Fruit fly (Drosophila melanogaster) whole organism, embryonic: Measurements from ENCODE around the gene CG43055.

Source experiments
- CG10274 ChIP-seq: fragments of 200-800 bp; sonication (Bioruptor generic); optimal IDR thresholded peaks from 3 replicates; lab custom pipeline; 2017; ENCODE audit warnings: missing biosample characterization, mild to moderate bottlenecking, missing genetic modification characterization
- CG10431 ChIP-seq: fragments of 200-800 bp; sonication (Bioruptor generic); optimal IDR thresholded peaks from 3 replicates; lab custom pipeline; 2018; ENCODE audit warnings: missing biosample characterization, mild to moderate bottlenecking, missing genetic modification characterization
- CG10959 ChIP-seq: fragments of 200-800 bp; sonication (Bioruptor generic); IDR thresholded peaks from 2 replicates; pipeline ENCODE4 v1.3.6; 2022; ENCODE audit warnings: missing biosample characterization, missing genetic modification characterization
- CG12104 ChIP-seq: fragments of 200-800 bp; sonication (Bioruptor generic); optimal IDR thresholded peaks from 3 replicates; lab custom pipeline; 2016; ENCODE audit warnings: missing biosample characterization, missing genetic modification characterization
- CG12769 ChIP-seq: fragments of 200-800 bp; sonication (Bioruptor generic); optimal IDR thresholded peaks from 2 replicates; lab custom pipeline; 2019; ENCODE audit warnings: missing biosample characterization, mild to moderate bottlenecking, missing genetic modification characterization, moderate library complexity
- CG15269 ChIP-seq: fragments of 200-800 bp; sonication (Bioruptor generic); optimal IDR thresholded peaks from 2 replicates; lab custom pipeline; 2018; ENCODE audit warnings: missing biosample characterization, mild to moderate bottlenecking, missing genetic modification characterization, moderate library complexity
- CG15479 ChIP-seq: fragments of 200-800 bp; sonication (Bioruptor generic); optimal IDR thresholded peaks from 3 replicates; lab custom pipeline; 2019; ENCODE audit warnings: missing biosample characterization, mild to moderate bottlenecking, missing genetic modification characterization, moderate library complexity
- CG17568 ChIP-seq: fragments of 200-800 bp; sonication (Bioruptor generic); optimal IDR thresholded peaks from 2 replicates; lab custom pipeline; 2018; ENCODE audit warnings: missing biosample characterization, mild to moderate bottlenecking, missing genetic modification characterization, moderate library complexity
- CG17612 ChIP-seq: fragments of 200-800 bp; sonication (Bioruptor generic); IDR thresholded peaks from 2 replicates; pipeline ENCODE4 v1.3.6; 2022; ENCODE audit warnings: missing biosample characterization, missing genetic modification characterization
- CG17802 ChIP-seq: fragments of 200-800 bp; sonication (Bioruptor generic); optimal IDR thresholded peaks from 2 replicates; lab custom pipeline; 2018; ENCODE audit warnings: missing biosample characterization, mild to moderate bottlenecking, missing genetic modification characterization, moderate library complexity
- CG18262 ChIP-seq: fragments of 200-800 bp; optimal IDR thresholded peaks from 3 replicates; lab custom pipeline; 2019; ENCODE audit warnings: missing biosample characterization, mild to moderate bottlenecking, missing genetic modification characterization, moderate library complexity
- CG2889 ChIP-seq: fragments of 200-800 bp; sonication (Bioruptor generic); IDR thresholded peaks from 3 replicates; pipeline ENCODE4 v1.3.6; 2022; ENCODE audit warnings: missing biosample characterization, missing genetic modification characterization
- CG3065 ChIP-seq: fragments of 200-800 bp; sonication (Bioruptor generic); optimal IDR thresholded peaks from 2 replicates; lab custom pipeline; 2016; ENCODE audit warnings: missing biosample characterization, missing genetic modification characterization
- CG3838 ChIP-seq: fragments of 200-800 bp; sonication (Bioruptor generic); optimal IDR thresholded peaks from 3 replicates; lab custom pipeline; 2016; ENCODE audit warnings: missing biosample characterization, missing genetic modification characterization
- CG3847 ChIP-seq: fragments of 200-800 bp; sonication (Bioruptor generic); IDR thresholded peaks from 2 replicates; pipeline ENCODE4 v1.3.6; 2022; ENCODE audit warnings: missing biosample characterization, missing genetic modification characterization
- CG42726 ChIP-seq: fragments of 200-800 bp; sonication (Bioruptor generic); IDR thresholded peaks from 2 replicates; pipeline ENCODE4 v1.3.6; 2022; ENCODE audit warnings: missing biosample characterization, missing genetic modification characterization; ENCODE audit not compliant: partially characterized antibody
- CG4328 ChIP-seq: fragments of 200-800 bp; sonication (Bioruptor generic); optimal IDR thresholded peaks from 3 replicates; lab custom pipeline; 2017; ENCODE audit warnings: missing biosample characterization, missing genetic modification reagents, missing genetic modification characterization
- CG4854 ChIP-seq: fragments of 200-800 bp; sonication (Bioruptor generic); optimal IDR thresholded peaks from 2 replicates; lab custom pipeline; 2016; ENCODE audit warnings: missing biosample characterization, missing genetic modification characterization, inconsistent platforms
- CG7271 ChIP-seq: fragments of 200-800 bp; sonication (Bioruptor generic); optimal IDR thresholded peaks from 2 replicates; lab custom pipeline; 2018; ENCODE audit warnings: missing biosample characterization, mild to moderate bottlenecking, missing genetic modification characterization, moderate library complexity
- Dbx ChIP-seq: fragments of 200-800 bp; sonication (Bioruptor generic); IDR thresholded peaks from 3 replicates; pipeline ENCODE4 v1.3.6; 2022; ENCODE audit warnings: missing biosample characterization, missing genetic modification characterization
- Dek ChIP-seq: fragments of 200-800 bp; sonication (Bioruptor generic); optimal IDR thresholded peaks from 3 replicates; lab custom pipeline; 2019; ENCODE audit warnings: missing biosample characterization, mild to moderate bottlenecking, missing genetic modification characterization, moderate library complexity
- Dp ChIP-seq: fragments of 200-800 bp; sonication (Bioruptor generic); optimal IDR thresholded peaks from 2 replicates; lab custom pipeline; 2018; ENCODE audit warnings: missing biosample characterization, mild to moderate bottlenecking, missing genetic modification characterization, moderate library complexity
- ERR ChIP-seq: fragments of 200-800 bp; sonication (Bioruptor generic); optimal IDR thresholded peaks from 2 replicates; lab custom pipeline; 2016; ENCODE audit warnings: missing biosample characterization, missing genetic modification characterization
- Elba2 ChIP-seq: fragments of 200-800 bp; sonication (Bioruptor generic); optimal IDR thresholded peaks from 3 replicates; lab custom pipeline; 2016; ENCODE audit warnings: missing biosample characterization, missing genetic modification characterization
- GATAe ChIP-seq: fragments of 200-800 bp; sonication (Bioruptor generic); conservative IDR thresholded peaks from 2 replicates; pipeline ENCODE4 v1.3.6; 2022; ENCODE audit warnings: missing biosample characterization, missing genetic modification characterization
- H2.0 ChIP-seq: fragments of 200-800 bp; sonication (Bioruptor generic); IDR thresholded peaks from 2 replicates; pipeline ENCODE4 v1.3.6; 2022; ENCODE audit warnings: missing biosample characterization, missing genetic modification characterization
- Hmx ChIP-seq: fragments of 200-800 bp; sonication (Bioruptor generic); optimal IDR thresholded peaks from 2 replicates; lab custom pipeline; 2016; ENCODE audit warnings: missing biosample characterization, missing genetic modification characterization
- Hr3 ChIP-seq: fragments of 200-800 bp; sonication (Bioruptor generic); optimal IDR thresholded peaks from 3 replicates; lab custom pipeline; 2016; ENCODE audit warnings: missing biosample characterization, missing genetic modification characterization
- Jarid2 ChIP-seq: fragments of 200-800 bp; sonication (Bioruptor generic); optimal IDR thresholded peaks from 3 replicates; lab custom pipeline; 2017; ENCODE audit warnings: mild to moderate bottlenecking, missing biosample characterization, missing genetic modification reagents, missing genetic modification characterization
- Lpt ChIP-seq: fragments of >200 bp; optimal IDR thresholded peaks from 2 replicates; lab custom pipeline; 2018; ENCODE audit warnings: missing biosample characterization, missing genetic modification characterization
- Med ChIP-seq: fragments of 200-800 bp; sonication (Bioruptor generic); peaks from one replicate; lab custom pipeline; 2016; ENCODE audit warnings: missing biosample characterization, missing genetic modification characterization, mild to moderate bottlenecking, inconsistent platforms, moderate library complexity
- Oli ChIP-seq: fragments of 200-800 bp; sonication (Bioruptor generic); optimal IDR thresholded peaks from 2 replicates; lab custom pipeline; 2018; ENCODE audit warnings: missing biosample characterization, mild to moderate bottlenecking, missing genetic modification characterization, moderate library complexity
- Opbp ChIP-seq: fragments of 200-800 bp; sonication (Bioruptor generic); IDR thresholded peaks from 3 replicates; pipeline ENCODE4 v1.3.6; 2022; ENCODE audit warnings: missing biosample characterization, missing genetic modification characterization; ENCODE audit not compliant: partially characterized antibody
- Optix ChIP-seq: fragments of 200-800 bp; sonication (Bioruptor generic); IDR thresholded peaks from 3 replicates; pipeline ENCODE4 v1.3.6; 2022; ENCODE audit warnings: missing biosample characterization, missing genetic modification characterization
- Trl ChIP-seq, 3 experiments: fragments of >200 bp in 2 of 3; fragments of 200-800 bp in 1 of 3; sonication (Bioruptor generic) in 1 of 3; optimal IDR thresholded peaks; 2 replicates in 1 of 3; 3 replicates in 2 of 3; lab custom pipeline; 2016 to 2017; ENCODE audit warnings: missing biosample characterization in 1 of 3, missing genetic modification characterization in 1 of 3
- ap ChIP-seq: fragments of 200-800 bp; sonication (Bioruptor generic); IDR thresholded peaks from 2 replicates; pipeline ENCODE4 v1.3.6; 2022; ENCODE audit warnings: missing biosample characterization, missing genetic modification characterization
- ash1 ChIP-seq: fragments of 200-800 bp; sonication (Bioruptor generic); optimal IDR thresholded peaks from 2 replicates; lab custom pipeline; 2018; ENCODE audit warnings: missing biosample characterization, mild to moderate bottlenecking, missing genetic modification characterization
- bbx ChIP-seq: fragments of 200-800 bp; sonication (Bioruptor generic); IDR thresholded peaks from 2 replicates; pipeline ENCODE4 v1.3.6; 2022; ENCODE audit warnings: missing biosample characterization, missing genetic modification characterization; ENCODE audit not compliant: partially characterized antibody
- dimm ChIP-seq: fragments of 200-800 bp; sonication (Bioruptor generic); IDR thresholded peaks from 2 replicates; pipeline ENCODE4 v1.3.6; 2022; ENCODE audit warnings: missing biosample characterization, missing genetic modification characterization
- grau ChIP-seq: fragments of 200-800 bp; optimal IDR thresholded peaks from 3 replicates; lab custom pipeline; 2019; ENCODE audit warnings: missing biosample characterization, mild to moderate bottlenecking, missing genetic modification characterization, moderate library complexity
- lab ChIP-seq: fragments of 200-800 bp; sonication (Bioruptor generic); optimal IDR thresholded peaks from 3 replicates; lab custom pipeline; 2017; ENCODE audit warnings: missing biosample characterization, missing genetic modification characterization, mild to moderate bottlenecking, moderate library complexity, missing genetic modification reagents
- lilli ChIP-seq: fragments of 200-800 bp; sonication (Bioruptor generic); optimal IDR thresholded peaks from 3 replicates; lab custom pipeline; 2016; ENCODE audit warnings: missing biosample characterization, missing genetic modification characterization
- nom ChIP-seq: fragments of 200-800 bp; sonication (Bioruptor generic); optimal IDR thresholded peaks from 2 replicates; lab custom pipeline; 2017; ENCODE audit warnings: missing biosample characterization, missing genetic modification characterization, mild to moderate bottlenecking, moderate library complexity, missing genetic modification reagents
- odd ChIP-seq: fragments of 200-800 bp; sonication (Bioruptor generic); optimal IDR thresholded peaks from 2 replicates; lab custom pipeline; 2017; ENCODE audit warnings: missing biosample characterization, mild to moderate bottlenecking, missing genetic modification characterization
- onecut ChIP-seq: fragments of 200-800 bp; sonication (Bioruptor generic); IDR thresholded peaks from 2 replicates; pipeline ENCODE4 v1.3.6; 2022; ENCODE audit warnings: missing biosample characterization, missing genetic modification characterization
- sim ChIP-seq: fragments of 200-800 bp; sonication (Bioruptor generic); IDR thresholded peaks from 2 replicates; pipeline ENCODE4 v1.3.6; 2022; ENCODE audit warnings: missing biosample characterization, missing genetic modification characterization
- usp ChIP-seq: fragments of >200 bp; optimal IDR thresholded peaks from 2 replicates; lab custom pipeline; 2017; ENCODE audit warnings: missing biosample characterization, missing genetic modification characterization
- vvl ChIP-seq: fragments of 200-800 bp; sonication (Bioruptor generic); IDR thresholded peaks from 2 replicates; pipeline ENCODE4 v1.3.6; 2022; ENCODE audit warnings: missing biosample characterization, missing genetic modification characterization
- wek ChIP-seq: fragments of 200-800 bp; sonication (Bioruptor generic); optimal IDR thresholded peaks from 3 replicates; lab custom pipeline; 2018; ENCODE audit warnings: missing biosample characterization, mild to moderate bottlenecking, missing genetic modification characterization, moderate library complexity
- wor ChIP-seq: fragments of 200-800 bp; sonication (Bioruptor generic); IDR thresholded peaks from 2 replicates; pipeline ENCODE4 v1.3.6; 2022; ENCODE audit warnings: missing biosample characterization, missing genetic modification characterization
- zen ChIP-seq: fragments of 200-800 bp; sonication (Bioruptor generic); optimal IDR thresholded peaks from 3 replicates; lab custom pipeline; 2018; ENCODE audit warnings: missing biosample characterization, mild to moderate bottlenecking, missing genetic modification characterization, moderate library complexity

CG43055 gene

DNA sequence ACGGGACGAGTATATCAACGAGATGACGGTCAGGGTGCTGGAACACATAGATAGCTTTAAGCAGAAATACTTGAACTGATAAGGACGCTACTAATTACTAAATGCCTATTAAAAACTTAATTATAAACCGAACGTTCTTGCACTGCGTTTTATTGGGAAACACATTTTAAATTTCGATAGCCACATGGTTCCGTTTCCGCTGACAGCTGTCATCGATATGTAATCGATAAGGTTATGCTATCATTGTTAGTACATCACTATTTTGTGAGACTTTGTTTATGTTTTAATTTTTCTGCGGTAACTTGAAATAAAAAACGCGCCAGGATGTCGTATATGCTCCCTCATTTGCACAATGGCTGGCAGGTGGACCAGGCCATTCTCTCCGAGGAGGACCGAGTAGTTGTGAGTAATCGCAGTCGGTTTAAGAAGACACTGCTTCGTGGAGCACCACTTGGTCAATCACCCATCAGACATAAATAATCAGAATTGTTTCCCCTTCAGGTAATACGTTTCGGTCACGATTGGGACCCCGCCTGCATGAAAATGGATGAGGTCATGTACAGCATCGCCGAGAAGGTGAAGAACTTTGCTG is 7.8 kb upstream of the CG43055 start, which contains the start of gene Dim1 (continued):
- TF ChIP-seq zen (tag; lab: Kevin White, UChicago) (no peak), CG15269 (tag; lab: Kevin White, UChicago) (no peak), CG42726 (GFP tag; lab: Robert Waterston, UW) (no peak), CG17612 (no peak), grau (tag; lab: Kevin White, UChicago) (no peak), Lpt (GFP tag; lab: Kevin White, UChicago) (no peak), CG4854 (no peak), CG10431 (GFP tag; lab: Kevin White, UChicago) (no peak), CG10959 (GFP tag; lab: Robert Waterston, UW) (no peak), Jarid2 (GFP tag; lab: Kevin White, UChicago) (no peak), CG18262 (tag; lab: Kevin White, UChicago) (no peak), CG3847 (GFP tag; lab: Robert Waterston, UW) (no peak), ash1 (GFP tag; lab: Kevin White, UChicago) (no peak), wor (GFP tag; lab: Robert Waterston, UW) (no peak), Med (GFP tag; lab: Kevin White, UChicago) (peak; percentile 94), CG7271 (tag; lab: Kevin White, UChicago) (no peak), Hr3 (GFP tag; lab: Kevin White, UChicago) (no peak), CG17802 (tag; lab: Kevin White, UChicago) (no peak), CG4328 (peak; percentile 7), Dp (GFP tag; lab: Kevin White, UChicago) (peak; percentile 87), ERR (GFP tag; lab: Kevin White, UChicago) (no peak), CG15479 (no peak), CG3065 (GFP tag; lab: Kevin White, UChicago) (no peak), CG10274 (no peak), Dbx (GFP tag; lab: Robert Waterston, UW) (no peak), dimm (no peak), odd (GFP tag; lab: Kevin White, UChicago) (no peak), onecut (GFP tag; lab: Robert Waterston, UW) (no peak), sim (GFP tag; lab: Robert Waterston, UW) (no peak), wek (GFP tag; lab: Kevin White, UChicago) (peak; percentile 47), Trl (optimal IDR thresholded peaks at IDR 0.05; lab: Kevin White, UChicago) (no peak), Trl (GFP tag; optimal IDR thresholded peaks at IDR 0.05; lab: Kevin White, UChicago) (no peak), vvl (GFP tag; lab: Robert Waterston, UW) (peak; percentile 59; the same call in 1 of the 2 replicates), usp (GFP tag; lab: Kevin White, UChicago) (no peak), bbx (peak; percentile 74), CG3838 (GFP tag; lab: Kevin White, UChicago) (no peak), Oli (tag; lab: Kevin White, UChicago) (no peak), Optix (GFP tag; lab: Robert Waterston, UW) (no peak), Dek (no peak), Elba2 (no peak), lilli (no peak), H2.0 (GFP tag; lab: Robert Waterston, UW) (no peak), GATAe (no peak), CG12104 (peak; percentile 19), ap (GFP tag; lab: Robert Waterston, UW) (no peak), CG12769 (tag; lab: Kevin White, UChicago) (no peak), nom (GFP tag; lab: Kevin White, UChicago) (no peak), lab (GFP tag; lab: Kevin White, UChicago) (no peak), Hmx (GFP tag; lab: Kevin White, UChicago) (no peak), Opbp (GFP tag; lab: Robert Waterston, UW) (peak; percentile 74), CG2889 (GFP tag; lab: Robert Waterston, UW) (no peak), CG17568 (no peak)
